Worm (Caenorhabditis elegans) whole organism, late embryonic: Measurements from ENCODE around the gene nlp-25.

Source experiments
- F13H6.1 ChIP-seq: sonication (generic microtip); optimal IDR thresholded peaks from 2 replicates; lab custom pipeline; 2016; ENCODE audit warnings: missing genetic modification characterization, missing compliant biosample characterization
- Y22D7AL.16 ChIP-seq: sonication (generic microtip); optimal IDR thresholded peaks from 2 replicates; lab custom pipeline; 2016; ENCODE audit warnings: missing genetic modification characterization, missing compliant biosample characterization
- che-1 ChIP-seq: sonication (generic microtip); optimal IDR thresholded peaks from 2 replicates; lab custom pipeline; 2016; ENCODE audit warnings: mild to moderate bottlenecking, missing genetic modification characterization, missing compliant biosample characterization
- elt-2 ChIP-seq: sonication (generic microtip); optimal IDR thresholded peaks from 2 replicates; lab custom pipeline; 2016; ENCODE audit warnings: missing genetic modification reagents, missing genetic modification characterization, missing compliant biosample characterization
- fax-1 ChIP-seq: sonication (generic microtip); optimal IDR thresholded peaks from 2 replicates; lab custom pipeline; 2016; ENCODE audit warnings: missing genotype, missing genetic modification characterization, missing compliant biosample characterization
- hlh-13 ChIP-seq: fragments of 200-800 bp; sonication (Bioruptor generic); optimal IDR thresholded peaks from 2 replicates; lab custom pipeline; 2018; ENCODE audit warnings: mild to moderate bottlenecking, missing genetic modification characterization, missing compliant biosample characterization
- hlh-30 ChIP-seq: sonication (generic microtip); optimal IDR thresholded peaks from 2 replicates; lab custom pipeline; 2017; ENCODE audit warnings: antibody characterized with exemption, missing genetic modification characterization, missing compliant biosample characterization; ENCODE audit not compliant: insufficient read depth
- npax-4 ChIP-seq: sonication (generic microtip); optimal IDR thresholded peaks from 2 replicates; lab custom pipeline; 2016; ENCODE audit warnings: missing genetic modification characterization, missing compliant biosample characterization
- pha-4 ChIP-seq: fragments of 150-350 bp; optimal IDR thresholded peaks from 2 replicates; lab custom pipeline; 2018; ENCODE audit warnings: missing biosample characterization, missing genetic modification reagents, missing genetic modification characterization
- pros-1 ChIP-seq: fragments of 150-350 bp; optimal IDR thresholded peaks from 2 replicates; lab custom pipeline; 2014; ENCODE audit warnings: missing biosample characterization, missing genetic modification reagents, missing genetic modification characterization
- sox-4 ChIP-seq: sonication (generic microtip); optimal IDR thresholded peaks from 2 replicates; lab custom pipeline; 2017; ENCODE audit warnings: mild to moderate bottlenecking, missing genetic modification characterization, inconsistent platforms, missing compliant biosample characterization
- unc-42 ChIP-seq: sonication (generic microtip); optimal IDR thresholded peaks from 2 replicates; lab custom pipeline; 2016; ENCODE audit warnings: missing genotype, missing genetic modification characterization, missing compliant biosample characterization
- unc-86 ChIP-seq: sonication (generic microtip); optimal IDR thresholded peaks from 2 replicates; lab custom pipeline; 2016; ENCODE audit warnings: missing genetic modification characterization, missing compliant biosample characterization

ce11 chrV:19623523-19624312 is 17.7 kb downstream of the nlp-25 start:
- TF ChIP-seq fax-1 (no peak), unc-42 (no peak), pha-4 (tag; lab: Kevin White, UChicago) (no peak), elt-2 (tag; lab: Kevin White, UChicago) (peak; percentile 81), pros-1 (tag; lab: Kevin White, UChicago) (no peak), unc-86 (tag; lab: Kevin White, UChicago) (no peak), hlh-13 (GFP tag; lab: Kevin White, UChicago) (no peak), sox-4 (tag; lab: Kevin White, UChicago) (no peak), F13H6.1 (tag; lab: Kevin White, UChicago) (no peak), Y22D7AL.16 (tag; lab: Kevin White, UChicago) (no peak), che-1 (tag; lab: Kevin White, UChicago) (no peak), hlh-30 (no peak), npax-4 (tag; lab: Kevin White, UChicago) (no peak)
